Fruit fly (Drosophila melanogaster): ENCODE measurements around the gene Septin2.

The Septin2 gene

DNA sequence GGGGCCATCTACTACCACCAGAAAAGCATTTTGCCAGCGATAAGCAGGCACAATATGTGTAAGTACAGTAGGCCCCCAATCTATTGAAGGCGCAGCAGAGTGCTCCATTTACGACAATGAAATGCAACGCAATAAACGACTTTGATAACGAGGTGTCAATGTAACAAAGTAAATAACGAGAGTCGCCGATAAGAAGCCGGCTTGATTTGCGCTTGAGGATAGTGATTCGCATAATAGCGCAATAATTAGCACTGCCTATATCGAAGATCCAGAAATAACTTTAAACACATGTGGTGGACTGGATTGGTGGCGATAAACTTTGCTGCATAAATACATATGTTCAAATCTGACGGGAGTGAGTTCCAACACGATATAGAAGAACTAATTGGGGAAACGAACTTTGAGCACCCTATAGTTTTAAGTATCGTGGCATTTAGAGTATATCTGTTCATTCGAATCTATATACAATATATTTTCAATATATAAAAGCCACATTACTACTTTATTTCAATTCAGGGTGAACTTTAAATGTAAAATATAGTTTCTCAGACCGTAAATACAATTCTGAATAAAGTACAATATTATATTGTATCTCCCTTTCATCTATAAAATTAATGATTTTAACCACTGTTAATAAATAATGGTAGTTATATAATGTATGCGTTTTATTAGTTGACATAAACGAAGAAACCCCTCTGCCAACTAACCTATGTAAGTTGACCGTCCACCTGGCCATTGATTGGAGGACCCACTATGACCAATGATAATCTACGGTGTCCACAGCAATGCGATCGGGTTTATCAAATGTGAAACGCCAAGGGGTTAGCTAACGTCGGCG, 38.9 kb downstream of the Septin2 start (continued):
- no peak for TF ChIP-seq sob (GFP tag; IDR thresholded peaks at IDR 0.05)
- TF ChIP-seq ranshi (GFP tag; IDR thresholded peaks at IDR 0.05) = no peak
- TF ChIP-seq ato (GFP tag; IDR thresholded peaks at IDR 0.05; ENCODE audit: partially characterized antibody) = no peak
- TF ChIP-seq D19A (tag; optimal IDR thresholded peaks at IDR 0.05) = peak; percentile 8
- no peak for TF ChIP-seq h (optimal IDR thresholded peaks at IDR 0.05)
- peak; percentile 47; the same call in 1 of the 2 replicates for TF ChIP-seq Rfx (GFP tag; IDR thresholded peaks at IDR 0.05)
- no peak for TF ChIP-seq sug (tag; optimal IDR thresholded peaks at IDR 0.05)
- no peak for TF ChIP-seq CG10267 (tag; optimal IDR thresholded peaks at IDR 0.05)
- no peak for TF ChIP-seq sens-2 (GFP tag; IDR thresholded peaks at IDR 0.05)
- TF ChIP-seq CG42726 (GFP tag; IDR thresholded peaks at IDR 0.05; ENCODE audit: partially characterized antibody) = no peak
- TF ChIP-seq HLH3B (GFP tag; IDR thresholded peaks at IDR 0.05) = no peak
- TF ChIP-seq cato (GFP tag; optimal IDR thresholded peaks at IDR 0.05; ENCODE audit: borderline replicate concordance) = no peak
- no peak for TF ChIP-seq shn (GFP tag; optimal IDR thresholded peaks at IDR 0.05)
- TF ChIP-seq Deaf1 (tag; optimal IDR thresholded peaks at IDR 0.05) = no peak
- no peak for TF ChIP-seq CTCF (GFP tag; optimal IDR thresholded peaks at IDR 0.05)
- TF ChIP-seq slbo (GFP tag; IDR thresholded peaks at IDR 0.05) = peak; percentile 45
- no peak for TF ChIP-seq CG15696 (tag; optimal IDR thresholded peaks at IDR 0.05)
- TF ChIP-seq CG18011 (GFP tag; optimal IDR thresholded peaks at IDR 0.05) = no peak
- TF ChIP-seq CG10543 (GFP tag; optimal IDR thresholded peaks at IDR 0.05) = peak; percentile 35
- no peak for TF ChIP-seq Rx (GFP tag; IDR thresholded peaks at IDR 0.05)
- no peak for TF ChIP-seq ssp (GFP tag; IDR thresholded peaks at IDR 0.05)
- TF ChIP-seq TFAM (GFP tag; optimal IDR thresholded peaks at IDR 0.05) = no peak
- TF ChIP-seq CG13287 (GFP tag; IDR thresholded peaks at IDR 0.05; ENCODE audit: partially characterized antibody) = no peak
- no peak for TF ChIP-seq CG17612 (GFP tag; IDR thresholded peaks at IDR 0.05)
- TF ChIP-seq Usf (GFP tag; optimal IDR thresholded peaks at IDR 0.05) = no peak
- peak; percentile 9 for TF ChIP-seq CG4328 (GFP tag; optimal IDR thresholded peaks at IDR 0.05)
- no peak for TF ChIP-seq CG12744 (GFP tag; optimal IDR thresholded peaks at IDR 0.05)
- no peak for TF ChIP-seq CG30431 (GFP tag; optimal IDR thresholded peaks at IDR 0.05)
- no peak for TF ChIP-seq CG8281 (tag; optimal IDR thresholded peaks at IDR 0.05)
- TF ChIP-seq CG7839 (tag; optimal IDR thresholded peaks at IDR 0.05) = no peak
- TF ChIP-seq CG9817 (tag; optimal IDR thresholded peaks at IDR 0.05) = no peak
- TF ChIP-seq CG7357 (GFP tag; IDR thresholded peaks at IDR 0.05) = no peak
- TF ChIP-seq tx (GFP tag; optimal IDR thresholded peaks at IDR 0.05) = no peak
- no peak for TF ChIP-seq NK7.1 (GFP tag; optimal IDR thresholded peaks at IDR 0.05)
- TF ChIP-seq CG9609 (GFP tag; optimal IDR thresholded peaks at IDR 0.05) = no peak
- no peak for TF ChIP-seq CG15011 (GFP tag; optimal IDR thresholded peaks at IDR 0.05)
- no peak for TF ChIP-seq Nf-YC (tag; optimal IDR thresholded peaks at IDR 0.05)
- TF ChIP-seq CG12659 (GFP tag; optimal IDR thresholded peaks at IDR 0.05) = no peak
- no peak for TF ChIP-seq C15 (GFP tag; IDR thresholded peaks at IDR 0.05)
- TF ChIP-seq sna (GFP tag; IDR thresholded peaks at IDR 0.05; ENCODE audit: partially characterized antibody) = no peak
- TF ChIP-seq MTF-1 (GFP tag; optimal IDR thresholded peaks at IDR 0.05; ENCODE audit: borderline replicate concordance) = no peak
- TF ChIP-seq bsh (GFP tag; optimal IDR thresholded peaks at IDR 0.05) = no peak
- no peak for TF ChIP-seq CG18262 (tag; optimal IDR thresholded peaks at IDR 0.05)
- no peak for TF ChIP-seq croc (GFP tag; conservative IDR thresholded peaks at IDR 0.05)
- TF ChIP-seq Taf1 (GFP tag; IDR thresholded peaks at IDR 0.05) = no peak
- TF ChIP-seq Sox102F (GFP tag; optimal IDR thresholded peaks at IDR 0.05) = no peak
- no peak for TF ChIP-seq CG8765 (GFP tag; IDR thresholded peaks at IDR 0.05)
- peak; percentile 88 for TF ChIP-seq grau (tag; optimal IDR thresholded peaks at IDR 0.05)
- peak; percentile 19 for TF ChIP-seq her (GFP tag; optimal IDR thresholded peaks at IDR 0.05)
- TF ChIP-seq dmrt99B (tag; optimal IDR thresholded peaks at IDR 0.05) = no peak
- no peak for TF ChIP-seq yki (optimal IDR thresholded peaks at IDR 0.05)
